Worm (Caenorhabditis elegans) whole organism, L1 larva: ENCODE data around the gene C04H5.1.

Experiments used
- C16A3.4 ChIP-seq: fragments of 150-350 bp; optimal IDR thresholded peaks from 2 replicates; lab custom pipeline; 2014; ENCODE audit warnings: missing biosample characterization, missing genetic modification characterization
- aly-2 ChIP-seq: fragments of 150-350 bp; optimal IDR thresholded peaks from 2 replicates; lab custom pipeline; 2014; ENCODE audit warnings: missing biosample characterization, missing genetic modification characterization
- dpl-1 ChIP-seq, 3 experiments: fragments of 150-350 bp in 2 of 3; sonication (generic microtip) in 1 of 3; optimal IDR thresholded peaks; 2 replicates each; lab custom pipeline; 2014 to 2017; ENCODE audit warnings: missing biosample characterization in 3 of 3, missing genetic modification characterization in 3 of 3, missing genetic modification reagents in 3 of 3
- fos-1 ChIP-seq: fragments of 150-350 bp; optimal IDR thresholded peaks from 2 replicates; lab custom pipeline; 2014; ENCODE audit warnings: missing biosample characterization, missing genetic modification characterization
- lin-15B ChIP-seq: fragments of 150-350 bp; sonication (generic microtip); optimal IDR thresholded peaks from 3 replicates; lab custom pipeline; 2014; ENCODE audit warnings: missing biosample characterization, missing genetic modification characterization
- nhr-76 ChIP-seq: sonication (generic microtip); optimal IDR thresholded peaks from 2 replicates; lab custom pipeline; 2017; ENCODE audit warnings: missing biosample characterization, missing genetic modification characterization
- nhr-90 ChIP-seq: sonication (generic microtip); optimal IDR thresholded peaks from 2 replicates; lab custom pipeline; 2016; ENCODE audit warnings: mild to moderate bottlenecking, missing genetic modification characterization, missing compliant biosample characterization; ENCODE audit not compliant: poor library complexity
- snpc-4 ChIP-seq: fragments of 150-350 bp; optimal IDR thresholded peaks from 2 replicates; lab custom pipeline; 2014; ENCODE audit warnings: missing biosample characterization, missing genetic modification characterization
- unc-130 ChIP-seq: fragments of 150-350 bp; optimal IDR thresholded peaks from 2 replicates; lab custom pipeline; 2017; ENCODE audit warnings: missing biosample characterization, missing genetic modification characterization, inconsistent platforms
- unc-62 ChIP-seq: fragments of 150-350 bp; optimal IDR thresholded peaks from 2 replicates; lab custom pipeline; 2014; ENCODE audit warnings: missing biosample characterization, missing genetic modification reagents, missing genetic modification characterization
- unc-86 ChIP-seq: sonication (generic microtip); optimal IDR thresholded peaks from 2 replicates; lab custom pipeline; 2016; ENCODE audit warnings: missing genetic modification characterization, missing compliant biosample characterization

- TF ChIP-seq C16A3.4 (tag; lab: Kevin White, UChicago): no peak
- TF ChIP-seq aly-2 (tag; lab: Kevin White, UChicago): no peak
- no peak for TF ChIP-seq nhr-76 (tag; lab: Kevin White, UChicago)
- TF ChIP-seq unc-130 (tag; lab: Kevin White, UChicago): no peak
- no peak for TF ChIP-seq dpl-1 (GFP tag; optimal IDR thresholded peaks at IDR 0.05; lab: Kevin White, UChicago)
- TF ChIP-seq unc-62 (GFP tag; lab: Kevin White, UChicago): no peak
- TF ChIP-seq fos-1 (tag; lab: Kevin White, UChicago): no peak
- no peak for TF ChIP-seq unc-86 (tag; lab: Kevin White, UChicago)
- no peak for TF ChIP-seq nhr-90
- TF ChIP-seq lin-15B (tag; lab: Kevin White, UChicago): no peak
- no peak for TF ChIP-seq snpc-4 (tag; lab: Kevin White, UChicago)
Measured at ce11 chrII:14537728-14538127, 3.6 kb downstream of the C04H5.1 start, which contains the start of the genes clec-147 and C04H5.7.
